Worm (Caenorhabditis elegans) whole organism, L3 larva: ENCODE measurements around the gene F26D10.13.
A peak's percentile ranks its signal among the peaks of the same experiment; 100 is the strongest.

Experiments
- R02D3.7 ChIP-seq: fragments of 150-350 bp; optimal IDR thresholded peaks from 2 replicates; lab custom pipeline; 2014; ENCODE audit warnings: missing biosample characterization, missing genetic modification characterization
- ZK546.5 ChIP-seq: sonication (generic microtip); optimal IDR thresholded peaks from 2 replicates; lab custom pipeline; 2017; ENCODE audit warnings: missing biosample characterization, missing genetic modification characterization
- aly-2 ChIP-seq: fragments of 150-350 bp; optimal IDR thresholded peaks from 2 replicates; lab custom pipeline; 2014; ENCODE audit warnings: missing biosample characterization, missing genetic modification characterization
- ama-1 ChIP-seq: fragments of 150-350 bp; optimal IDR thresholded peaks from 2 replicates; lab custom pipeline; 2018
- ceh-16 ChIP-seq: sonication (generic microtip); optimal IDR thresholded peaks from 2 replicates; lab custom pipeline; 2017; ENCODE audit warnings: missing biosample characterization, missing genetic modification characterization
- ceh-28 ChIP-seq: fragments of 150-350 bp; optimal IDR thresholded peaks from 2 replicates; lab custom pipeline; 2014; ENCODE audit warnings: missing biosample characterization, missing genetic modification reagents, missing genetic modification characterization
- ceh-82 ChIP-seq: fragments of 150-350 bp; optimal IDR thresholded peaks from 2 replicates; lab custom pipeline; 2014; ENCODE audit warnings: missing biosample characterization, missing genetic modification characterization
- ceh-9 ChIP-seq: sonication (generic microtip); optimal IDR thresholded peaks from 2 replicates; lab custom pipeline; 2018; ENCODE audit warnings: missing biosample characterization, missing genetic modification characterization
- daf-12 ChIP-seq: fragments of 150-350 bp; optimal IDR thresholded peaks from 2 replicates; lab custom pipeline; 2014; ENCODE audit warnings: missing biosample characterization, missing genetic modification reagents, missing genetic modification characterization
- egl-27 ChIP-seq: sonication (generic microtip); optimal IDR thresholded peaks from 4 replicates; lab custom pipeline; 2017; ENCODE audit warnings: missing biosample characterization, missing genetic modification reagents, missing genetic modification characterization
- egl-5 ChIP-seq: fragments of 150-350 bp; optimal IDR thresholded peaks from 2 replicates; lab custom pipeline; 2017; ENCODE audit warnings: missing biosample characterization, missing genetic modification reagents, missing genetic modification characterization, inconsistent platforms
- elt-1 ChIP-seq: fragments of 150-350 bp; optimal IDR thresholded peaks from 2 replicates; lab custom pipeline; 2014; ENCODE audit warnings: missing biosample characterization, missing genetic modification characterization
- elt-2 ChIP-seq: sonication (generic microtip); optimal IDR thresholded peaks from 2 replicates; lab custom pipeline; 2016; ENCODE audit warnings: missing genetic modification reagents, mild to moderate bottlenecking, missing genetic modification characterization, missing compliant biosample characterization
- elt-3 ChIP-seq, 3 experiments: fragments of 150-350 bp in 1 of 3; sonication (generic microtip) in 2 of 3; optimal IDR thresholded peaks; 2 replicates in 2 of 3; 4 replicates in 1 of 3; lab custom pipeline; 2014 to 2017; ENCODE audit warnings: missing biosample characterization in 3 of 3, missing genetic modification characterization in 3 of 3
- eor-1 ChIP-seq, 2 experiments: fragments of 150-350 bp; optimal IDR thresholded peaks; 2 replicates each; lab custom pipeline; 2014 to 2018; ENCODE audit warnings: missing biosample characterization in 2 of 2, missing genetic modification characterization in 2 of 2
- fkh-10 ChIP-seq: sonication (generic microtip); optimal IDR thresholded peaks from 2 replicates; lab custom pipeline; 2017; ENCODE audit warnings: missing biosample characterization, missing genetic modification reagents, missing genetic modification characterization
- fkh-2 ChIP-seq: fragments of 150-350 bp; optimal IDR thresholded peaks from 2 replicates; lab custom pipeline; 2014; ENCODE audit warnings: missing biosample characterization, missing genetic modification reagents, missing genetic modification characterization
- fos-1 ChIP-seq: fragments of 150-350 bp; optimal IDR thresholded peaks from 2 replicates; lab custom pipeline; 2014; ENCODE audit warnings: missing biosample characterization, missing genetic modification characterization
- hmg-11 ChIP-seq: sonication (generic microtip); optimal IDR thresholded peaks from 2 replicates; lab custom pipeline; 2016; ENCODE audit warnings: missing genetic modification characterization, missing compliant biosample characterization
- jun-1 ChIP-seq: fragments of 150-350 bp; optimal IDR thresholded peaks from 2 replicates; lab custom pipeline; 2014; ENCODE audit warnings: missing biosample characterization, missing genetic modification reagents, missing genetic modification characterization
- lin-15B ChIP-seq: fragments of 150-350 bp; optimal IDR thresholded peaks from 2 replicates; lab custom pipeline; 2014; ENCODE audit warnings: missing biosample characterization, missing genetic modification characterization
- lin-39 ChIP-seq: fragments of 150-350 bp; optimal IDR thresholded peaks from 2 replicates; lab custom pipeline; 2018; ENCODE audit warnings: missing biosample characterization, missing genetic modification reagents, missing genetic modification characterization
- lsy-12 ChIP-seq: sonication (generic microtip); optimal IDR thresholded peaks from 2 replicates; lab custom pipeline; 2016; ENCODE audit warnings: mild to moderate bottlenecking, missing genetic modification characterization, missing compliant biosample characterization
- mdl-1 ChIP-seq: fragments of 150-350 bp; optimal IDR thresholded peaks from 2 replicates; lab custom pipeline; 2014; ENCODE audit warnings: missing biosample characterization, missing genetic modification characterization
- mml-1 ChIP-seq: fragments of 150-350 bp; sonication (generic microtip); optimal IDR thresholded peaks from 3 replicates; lab custom pipeline; 2014; ENCODE audit warnings: missing biosample characterization, missing genetic modification characterization
- nfya-1 ChIP-seq: sonication (generic microtip); optimal IDR thresholded peaks from 2 replicates; lab custom pipeline; 2017; ENCODE audit warnings: missing genetic modification characterization, mild to moderate bottlenecking, missing compliant biosample characterization, antibody characterized with exemption, moderate library complexity; ENCODE audit not compliant: insufficient read depth
- nhr-11 ChIP-seq: fragments of 150-350 bp; optimal IDR thresholded peaks from 2 replicates; lab custom pipeline; 2014; ENCODE audit warnings: missing biosample characterization, missing genetic modification characterization
- nhr-12 ChIP-seq: fragments of 150-350 bp; optimal IDR thresholded peaks from 2 replicates; lab custom pipeline; 2014; ENCODE audit warnings: missing biosample characterization, missing genetic modification characterization
- nhr-23 ChIP-seq: fragments of 150-350 bp; optimal IDR thresholded peaks from 2 replicates; lab custom pipeline; 2014; ENCODE audit warnings: missing biosample characterization, missing genetic modification reagents, missing genetic modification characterization
- nhr-237 ChIP-seq: fragments of 150-350 bp; optimal IDR thresholded peaks from 2 replicates; lab custom pipeline; 2014; ENCODE audit warnings: missing biosample characterization, missing genetic modification characterization
- nhr-25 ChIP-seq: sonication (generic microtip); optimal IDR thresholded peaks from 2 replicates; lab custom pipeline; 2017; ENCODE audit warnings: missing biosample characterization, missing genetic modification characterization
- nhr-28 ChIP-seq: fragments of 150-350 bp; optimal IDR thresholded peaks from 2 replicates; lab custom pipeline; 2014; ENCODE audit warnings: missing biosample characterization, missing genetic modification characterization
- nhr-43 ChIP-seq: sonication (generic microtip); optimal IDR thresholded peaks from 2 replicates; lab custom pipeline; 2016; ENCODE audit warnings: mild to moderate bottlenecking, missing genetic modification characterization, missing compliant biosample characterization; ENCODE audit not compliant: poor library complexity, severe bottlenecking
- nhr-67 ChIP-seq: fragments of 150-350 bp; optimal IDR thresholded peaks from 2 replicates; lab custom pipeline; 2014; ENCODE audit warnings: missing biosample characterization, missing genetic modification characterization
- nhr-76 ChIP-seq: fragments of 150-350 bp; sonication (generic microtip); optimal IDR thresholded peaks from 5 replicates; lab custom pipeline; 2014; ENCODE audit warnings: missing biosample characterization, missing genetic modification characterization
- nhr-77 ChIP-seq: fragments of 150-350 bp; optimal IDR thresholded peaks from 2 replicates; lab custom pipeline; 2014; ENCODE audit warnings: missing biosample characterization, missing genetic modification characterization
- pha-4 ChIP-seq: fragments of 150-350 bp; optimal IDR thresholded peaks from 2 replicates; lab custom pipeline; 2014; ENCODE audit warnings: missing biosample characterization, missing genetic modification reagents, missing genetic modification characterization
- pqm-1 ChIP-seq: fragments of 150-350 bp; optimal IDR thresholded peaks from 2 replicates; lab custom pipeline; 2017; ENCODE audit warnings: missing biosample characterization, missing genetic modification characterization, inconsistent platforms
- sea-2 ChIP-seq: fragments of 150-350 bp; sonication (generic microtip); optimal IDR thresholded peaks from 4 replicates; lab custom pipeline; 2014; ENCODE audit warnings: missing biosample characterization, missing genetic modification reagents, missing genetic modification characterization
- skn-1 ChIP-seq: fragments of 150-350 bp; optimal IDR thresholded peaks from 2 replicates; lab custom pipeline; 2014; ENCODE audit warnings: missing biosample characterization, missing genetic modification characterization
- snpc-4 ChIP-seq: fragments of 150-350 bp; optimal IDR thresholded peaks from 2 replicates; lab custom pipeline; 2014; ENCODE audit warnings: missing biosample characterization, missing genetic modification characterization
- tbx-2 ChIP-seq: sonication (generic microtip); optimal IDR thresholded peaks from 2 replicates; lab custom pipeline; 2016; ENCODE audit warnings: mild to moderate bottlenecking, missing genetic modification characterization, missing compliant biosample characterization
- unc-39 ChIP-seq: sonication (generic microtip); optimal IDR thresholded peaks from 4 replicates; lab custom pipeline; 2017; ENCODE audit warnings: missing biosample characterization, missing genetic modification characterization
- unc-62 ChIP-seq: fragments of 150-350 bp; sonication (generic microtip); optimal IDR thresholded peaks from 4 replicates; lab custom pipeline; 2014; ENCODE audit warnings: missing biosample characterization, missing genetic modification reagents, missing genetic modification characterization
- zag-1 ChIP-seq: fragments of 150-350 bp; optimal IDR thresholded peaks from 2 replicates; lab custom pipeline; 2014; ENCODE audit warnings: missing biosample characterization, missing genetic modification characterization
- ztf-11 ChIP-seq: fragments of 150-350 bp; optimal IDR thresholded peaks from 2 replicates; lab custom pipeline; 2014; ENCODE audit warnings: missing biosample characterization, missing genetic modification characterization
- ztf-4 ChIP-seq: fragments of 150-350 bp; optimal IDR thresholded peaks from 2 replicates; lab custom pipeline; 2014; ENCODE audit warnings: missing biosample characterization, missing genetic modification characterization

The F26D10.13 gene

DNA sequence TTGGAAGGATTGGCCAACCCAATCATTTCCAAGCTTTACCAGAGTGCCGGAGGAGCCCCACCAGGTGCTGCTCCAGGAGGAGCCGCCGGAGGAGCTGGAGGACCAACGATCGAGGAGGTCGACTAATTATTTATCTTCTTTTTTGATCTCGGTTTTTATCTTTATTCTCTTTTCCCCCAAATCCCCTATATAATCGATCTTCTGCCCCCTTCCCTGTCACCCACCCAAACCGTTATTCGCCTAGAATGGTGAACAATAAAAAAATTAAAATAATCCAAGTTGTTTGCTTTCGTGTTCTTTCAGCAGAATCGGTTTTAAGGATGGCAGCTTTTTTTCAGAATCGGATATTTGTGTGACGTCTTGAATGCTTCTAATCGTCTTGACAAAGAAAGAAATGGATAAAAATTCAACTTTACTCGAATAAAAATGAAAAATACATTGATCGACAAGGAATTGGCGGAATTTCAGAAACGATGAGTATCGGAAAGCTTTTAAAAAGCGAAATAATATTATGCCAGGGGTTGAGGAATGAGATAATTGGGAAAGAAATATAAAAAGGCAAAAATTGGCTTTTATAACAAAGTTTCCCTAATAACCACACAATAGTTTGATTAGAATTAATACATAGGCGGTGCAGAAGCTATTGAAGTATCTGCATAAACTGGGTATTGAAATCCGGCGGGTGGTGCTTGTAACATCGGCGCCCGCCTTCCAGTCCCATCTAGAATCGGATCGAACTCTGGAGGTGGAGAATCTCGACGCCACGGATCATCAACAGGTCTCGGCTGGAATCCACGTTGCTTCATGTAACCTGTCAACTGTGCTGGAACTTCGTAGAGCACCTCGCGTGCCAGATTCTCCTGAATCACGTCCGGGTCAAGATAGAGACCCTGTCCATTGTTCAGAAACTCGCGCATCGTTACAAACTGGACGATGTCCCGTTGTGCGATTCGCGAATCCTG lies 16.7 kb upstream of the F26D10.13 start:
- peak; percentile 75 for TF ChIP-seq lsy-12 (tag; lab: Kevin White, UChicago)
- no peak for TF ChIP-seq nhr-11 (tag; lab: Kevin White, UChicago)
- TF ChIP-seq nhr-12 (tag; lab: Kevin White, UChicago) = no peak
- TF ChIP-seq pha-4 (tag; lab: Kevin White, UChicago) = peak; percentile 88
- peak; percentile 49 for TF ChIP-seq snpc-4
- TF ChIP-seq nhr-43 (tag; lab: Kevin White, UChicago) = peak; percentile 61
- TF ChIP-seq elt-2 (tag; lab: Kevin White, UChicago) = peak; percentile 62
- TF ChIP-seq elt-1 (tag; lab: Kevin White, UChicago) = no peak
- no peak for TF ChIP-seq egl-27 (tag; lab: Kevin White, UChicago)
- TF ChIP-seq R02D3.7 (tag; lab: Kevin White, UChicago) = no peak
- no peak for TF ChIP-seq sea-2
- TF ChIP-seq ZK546.5 (tag; lab: Kevin White, UChicago) = no peak
- TF ChIP-seq skn-1 (tag; lab: Kevin White, UChicago) = no peak
- TF ChIP-seq lin-15B (tag; lab: Kevin White, UChicago) = no peak
- peak; percentile 51 for TF ChIP-seq unc-62 (GFP tag; lab: Kevin White, UChicago)
- no peak for TF ChIP-seq egl-5 (tag; lab: Kevin White, UChicago)
- peak; percentile 64 for TF ChIP-seq nfya-1 (tag; lab: Kevin White, UChicago)
- no peak for TF ChIP-seq nhr-77
- TF ChIP-seq aly-2 (tag; lab: Kevin White, UChicago) = peak; percentile 87
- TF ChIP-seq nhr-28 (tag; lab: Kevin White, UChicago) = no peak
- TF ChIP-seq ztf-11 (tag; lab: Kevin White, UChicago) = no peak
- peak; percentile 77 for TF ChIP-seq fos-1 (tag; lab: Kevin White, UChicago)
- TF ChIP-seq ceh-28 = peak; percentile 30
- TF ChIP-seq nhr-237 (tag; lab: Kevin White, UChicago) = no peak
- peak; percentile 87 for TF ChIP-seq ztf-4 (tag; lab: Kevin White, UChicago)
- TF ChIP-seq lin-39 = no peak
- TF ChIP-seq nhr-67 (tag; lab: Kevin White, UChicago) = no peak
- no peak for TF ChIP-seq daf-12 (tag; lab: Kevin White, UChicago)
- TF ChIP-seq zag-1 (tag; lab: Kevin White, UChicago) = no peak
- no peak for TF ChIP-seq elt-3 (tag; optimal IDR thresholded peaks at IDR 0.05; lab: Kevin White, UChicago)
- no peak for TF ChIP-seq ceh-16 (tag; lab: Kevin White, UChicago)
- peak; percentile 76 for TF ChIP-seq nhr-25 (tag; lab: Kevin White, UChicago)
- TF ChIP-seq nhr-23 (tag; lab: Kevin White, UChicago) = peak; percentile 42
- no peak for TF ChIP-seq hmg-11 (tag; lab: Kevin White, UChicago)
- peak; percentile 65 for TF ChIP-seq jun-1 (tag; lab: Kevin White, UChicago)
- TF ChIP-seq ama-1 (lab: Kevin White, UChicago) = peak; percentile 99
- TF ChIP-seq pqm-1 (tag; lab: Kevin White, UChicago) = no peak
- TF ChIP-seq tbx-2 (tag; lab: Kevin White, UChicago) = peak; percentile 84
- no peak for TF ChIP-seq mdl-1 (tag; lab: Kevin White, UChicago)
- TF ChIP-seq eor-1 (tag; optimal IDR thresholded peaks at IDR 0.05; lab: Kevin White, UChicago) = no peak
- no peak for TF ChIP-seq ceh-9
- no peak for TF ChIP-seq ceh-82 (tag; lab: Kevin White, UChicago)
- TF ChIP-seq fkh-2 (tag; lab: Kevin White, UChicago) = no peak
- no peak for TF ChIP-seq fkh-10 (GFP tag; lab: Kevin White, UChicago)
- TF ChIP-seq nhr-76 (tag; lab: Kevin White, UChicago) = no peak
- TF ChIP-seq unc-39 (tag; lab: Kevin White, UChicago) = no peak
- no peak for TF ChIP-seq mml-1
